Fruit fly (Drosophila melanogaster): ENCODE measurements around the gene epsilonCOP.
A peak's percentile ranks its signal among the peaks of the same experiment; 100 is the strongest.

The epsilonCOP gene

DNA sequence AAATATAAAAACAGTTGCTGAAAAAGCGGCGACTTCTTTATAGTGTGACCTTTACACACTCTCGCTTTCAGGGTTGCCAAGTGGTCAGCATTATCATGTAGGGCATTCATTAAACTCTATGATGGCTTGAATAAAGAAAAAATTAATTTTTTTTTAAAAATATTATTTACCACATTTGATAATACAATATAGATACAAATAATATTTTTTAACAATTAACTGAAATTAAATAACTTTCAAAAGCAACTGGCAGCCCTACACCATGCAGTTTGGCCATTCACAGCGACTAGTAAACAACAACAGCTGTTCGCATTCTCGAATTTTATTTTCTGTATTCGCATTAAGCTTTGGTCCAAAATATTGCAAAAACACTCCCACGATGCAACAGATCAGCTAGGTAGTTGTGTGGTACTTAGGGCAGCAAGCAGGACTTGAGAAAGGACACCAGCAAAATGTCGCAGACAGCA, 1.9 kb downstream of the epsilonCOP start, which contains the start of the genes Phf5a and CG31638 (continued):
- peak; percentile 90 for TF ChIP-seq az2 (GFP tag; optimal IDR thresholded peaks at IDR 0.05)
- peak; percentile 71 for TF ChIP-seq CG14050 (GFP tag; IDR thresholded peaks at IDR 0.05)
- TF ChIP-seq disco-r (GFP tag; optimal IDR thresholded peaks at IDR 0.05) = peak; percentile 39
- peak; percentile 20 for TF ChIP-seq salm (tag; optimal IDR thresholded peaks at IDR 0.05)
- TF ChIP-seq CG8281 (tag; optimal IDR thresholded peaks at IDR 0.05) = peak; percentile 84
- TF ChIP-seq corto (GFP tag; optimal IDR thresholded peaks at IDR 0.05) = no peak
- TF ChIP-seq Dad (GFP tag; optimal IDR thresholded peaks at IDR 0.05) = no peak
- TF ChIP-seq fd64A (GFP tag; optimal IDR thresholded peaks at IDR 0.05) = peak; percentile 59
- peak; percentile 90 for TF ChIP-seq zfh2 (GFP tag; optimal IDR thresholded peaks at IDR 0.05)
- TF ChIP-seq CG13624 (GFP tag; optimal IDR thresholded peaks at IDR 0.05) = no peak
- TF ChIP-seq Bteb2 (GFP tag; optimal IDR thresholded peaks at IDR 0.05) = no peak
- TF ChIP-seq CG15011 (GFP tag; optimal IDR thresholded peaks at IDR 0.05) = peak; percentile 82
- peak; percentile 90 for TF ChIP-seq CG11696 (GFP tag; IDR thresholded peaks at IDR 0.05)
- TF ChIP-seq tna (GFP tag; IDR thresholded peaks at IDR 0.05; ENCODE audit: partially characterized antibody) = no peak
- peak; percentile 66; the same call in 1 of the 2 replicates for TF ChIP-seq ap (GFP tag; IDR thresholded peaks at IDR 0.05)
- TF ChIP-seq CG33213 (GFP tag; optimal IDR thresholded peaks at IDR 0.05) = no peak
- peak; percentile 53; the same call in 1 of the 2 replicates for TF ChIP-seq crol (GFP tag; IDR thresholded peaks at IDR 0.05)
- TF ChIP-seq CG17912 (GFP tag; optimal IDR thresholded peaks at IDR 0.05) = no peak
- TF ChIP-seq YL-1 (GFP tag; optimal IDR thresholded peaks at IDR 0.05) = peak; percentile 92
- peak; percentile 94 for TF ChIP-seq Rx (GFP tag; IDR thresholded peaks at IDR 0.05)
- peak; percentile 95 for TF ChIP-seq Awh (GFP tag; IDR thresholded peaks at IDR 0.05)
- peak; percentile 80 for TF ChIP-seq CHES-1-like (GFP tag; optimal IDR thresholded peaks at IDR 0.05)
- TF ChIP-seq CG16815 (GFP tag; optimal IDR thresholded peaks at IDR 0.05) = peak; percentile 73
- peak; percentile 95 for TF ChIP-seq CG17328 (GFP tag; IDR thresholded peaks at IDR 0.05)
- TF ChIP-seq cas (GFP tag; IDR thresholded peaks at IDR 0.05) = peak; percentile 95
- peak; percentile 65 for TF ChIP-seq Sry-β (GFP tag; optimal IDR thresholded peaks at IDR 0.05)
- TF ChIP-seq CG10147 (GFP tag; optimal IDR thresholded peaks at IDR 0.05) = peak; percentile 52
- no peak for TF ChIP-seq en (GFP tag; optimal IDR thresholded peaks at IDR 0.05)
- peak; percentile 87 for TF ChIP-seq CG7839 (tag; optimal IDR thresholded peaks at IDR 0.05)
- TF ChIP-seq org-1 (GFP tag; optimal IDR thresholded peaks at IDR 0.05) = peak; percentile 63
- TF ChIP-seq Sry-δ (GFP tag; optimal IDR thresholded peaks at IDR 0.05) = no peak
- no peak for TF ChIP-seq prd (optimal IDR thresholded peaks at IDR 0.05)
- peak; percentile 99 for TF ChIP-seq prd (GFP tag; IDR thresholded peaks at IDR 0.05)
- TF ChIP-seq NK7.1 (GFP tag; optimal IDR thresholded peaks at IDR 0.05) = no peak
- TF ChIP-seq CG31224 (GFP tag; IDR thresholded peaks at IDR 0.05) = peak; percentile 92
- peak; percentile 96 for TF ChIP-seq CG8765 (GFP tag; IDR thresholded peaks at IDR 0.05)
- peak; percentile 78 for TF ChIP-seq Lhr (GFP tag; optimal IDR thresholded peaks at IDR 0.05)
- peak; percentile 6 for TF ChIP-seq CG12236 (GFP tag; optimal IDR thresholded peaks at IDR 0.05)
- TF ChIP-seq gcm (GFP tag; optimal IDR thresholded peaks at IDR 0.05) = peak; percentile 95
- peak; percentile 76 for TF ChIP-seq tx (GFP tag; optimal IDR thresholded peaks at IDR 0.05)
- peak; percentile 58 for TF ChIP-seq CG12299 (tag; optimal IDR thresholded peaks at IDR 0.05)
- no peak for TF ChIP-seq CG4854 (GFP tag; optimal IDR thresholded peaks at IDR 0.05)
- TF ChIP-seq sima (GFP tag; optimal IDR thresholded peaks at IDR 0.05) = no peak
- peak; percentile 53 for TF ChIP-seq Ssrp (tag; optimal IDR thresholded peaks at IDR 0.05)
- TF ChIP-seq CG1792 (GFP tag; optimal IDR thresholded peaks at IDR 0.05) = no peak
- peak; percentile 56 for TF ChIP-seq CG3995 (GFP tag; optimal IDR thresholded peaks at IDR 0.05)
- peak; percentile 99 for TF ChIP-seq CG17359 (tag; optimal IDR thresholded peaks at IDR 0.05)
- peak; percentile 62 for TF ChIP-seq pum (GFP tag; optimal IDR thresholded peaks at IDR 0.05)
- TF ChIP-seq Mad (GFP tag; optimal IDR thresholded peaks at IDR 0.05) = no peak
- TF ChIP-seq lov (optimal IDR thresholded peaks at IDR 0.05) = no peak
- TF ChIP-seq lov (GFP tag; IDR thresholded peaks at IDR 0.05) = peak; percentile 94
- peak; percentile 96 for TF ChIP-seq trem (tag; optimal IDR thresholded peaks at IDR 0.05)

Measured in whole organism, embryonic.